Fruit fly (Drosophila melanogaster) whole organism, adult: ENCODE results near the gene CG18745.

Source experiments
- CG12768 ChIP-seq: fragments of 200-800 bp; sonication (Bioruptor generic); optimal IDR thresholded peaks from 2 replicates; lab custom pipeline; 2017; ENCODE audit warnings: missing biosample characterization, missing genetic modification characterization, mild to moderate bottlenecking, moderate library complexity, missing genetic modification reagents
- CG14711 ChIP-seq: fragments of 200-800 bp; sonication (Bioruptor generic); optimal IDR thresholded peaks from 2 replicates; lab custom pipeline; 2018; ENCODE audit warnings: missing biosample characterization, mild to moderate bottlenecking, missing genetic modification characterization, moderate library complexity
- Clk ChIP-seq: fragments of 200-800 bp; sonication (Bioruptor generic); optimal IDR thresholded peaks from 2 replicates; lab custom pipeline; 2017; ENCODE audit warnings: missing biosample characterization, missing genetic modification characterization
- Hr96 ChIP-seq: fragments of 200-800 bp; sonication (Bioruptor generic); optimal IDR thresholded peaks from 2 replicates; lab custom pipeline; 2016; ENCODE audit warnings: missing biosample characterization, missing genetic modification characterization
- Mnt ChIP-seq: fragments of 200-800 bp; sonication (Bioruptor generic); optimal IDR thresholded peaks from 2 replicates; lab custom pipeline; 2016; ENCODE audit warnings: missing biosample characterization, mild to moderate bottlenecking, missing genetic modification characterization
- tj ChIP-seq: fragments of 200-800 bp; sonication (Bioruptor generic); optimal IDR thresholded peaks from 3 replicates; lab custom pipeline; 2017; ENCODE audit warnings: missing biosample characterization, mild to moderate bottlenecking, missing genetic modification characterization, moderate library complexity

DNA sequence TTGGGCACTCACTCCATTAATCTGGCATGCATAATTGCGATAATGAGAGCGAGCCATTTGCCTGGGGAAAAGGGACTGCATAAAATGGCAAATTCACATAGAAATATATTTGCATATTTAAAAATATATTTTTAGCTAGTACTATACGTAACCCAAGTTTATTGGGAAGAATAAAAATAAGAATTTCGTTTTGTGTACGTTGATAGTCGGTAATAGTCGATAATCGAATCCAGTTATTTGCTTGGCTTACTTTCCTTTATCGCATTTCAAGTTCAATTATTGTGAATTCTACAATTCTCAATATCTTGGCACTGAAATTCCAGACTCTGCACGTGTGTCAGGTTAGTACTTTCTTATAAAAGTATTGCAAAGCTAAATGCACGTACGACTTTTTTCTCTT is 16.8 kb upstream of the CG18745 start, which contains the start of gene CG3014:
- TF ChIP-seq CG14711 (tag; lab: Kevin White, UChicago) (no peak), Mnt (GFP tag; lab: Kevin White, UChicago) (no peak), tj (GFP tag; lab: Kevin White, UChicago) (no peak), CG12768 (GFP tag; lab: Kevin White, UChicago) (no peak), Clk (no peak), Hr96 (GFP tag; lab: Kevin White, UChicago) (no peak)
